Fruit fly (Drosophila melanogaster): ENCODE data around the gene Josd.
A peak's percentile ranks its signal among the peaks of the same experiment; 100 is the strongest.

The Josd gene

dm6 chrX:6267187-6267711 is 6.3 kb downstream of the Josd start, which contains the start of gene schlank (continued):
- 0 out of 3 replicates have a peak, but pooled peaks have one; percentile 12 for TF ChIP-seq otp (GFP tag; IDR thresholded peaks at IDR 0.05)
- no peak for TF ChIP-seq vnd (GFP tag; IDR thresholded peaks at IDR 0.05; ENCODE audit: partially characterized antibody)
- peak; percentile 27 for TF ChIP-seq CG17186 (GFP tag; optimal IDR thresholded peaks at IDR 0.05)
- TF ChIP-seq CG11695 (GFP tag; IDR thresholded peaks at IDR 0.05) = peak; percentile 51; the same call in 1 of the 3 replicates
- peak; percentile 13 for TF ChIP-seq CG9437 (GFP tag; optimal IDR thresholded peaks at IDR 0.05)
- TF ChIP-seq Dip3 (GFP tag; optimal IDR thresholded peaks at IDR 0.05) = peak; percentile 89
- peak; percentile 71 for TF ChIP-seq CG17361 (GFP tag; IDR thresholded peaks at IDR 0.05)
- TF ChIP-seq nerfin-1 (tag; optimal IDR thresholded peaks at IDR 0.05) = no peak
- TF ChIP-seq sens-2 (GFP tag; IDR thresholded peaks at IDR 0.05) = no peak
- no peak for TF ChIP-seq Max (GFP tag; optimal IDR thresholded peaks at IDR 0.05)
- peak; percentile 47 for TF ChIP-seq Oaz (GFP tag; IDR thresholded peaks at IDR 0.05)
- no peak for TF ChIP-seq Eip74EF (GFP tag; optimal IDR thresholded peaks at IDR 0.05)
- TF ChIP-seq gro (GFP tag; optimal IDR thresholded peaks at IDR 0.05) = no peak
- TF ChIP-seq HLH54F (GFP tag; optimal IDR thresholded peaks at IDR 0.05) = peak; percentile 67
- peak; percentile 70 for TF ChIP-seq CG9932 (GFP tag; IDR thresholded peaks at IDR 0.05)
- TF ChIP-seq CG18599 (GFP tag; optimal IDR thresholded peaks at IDR 0.05) = peak; percentile 6
- peak; percentile 51 for TF ChIP-seq vfl (GFP tag; optimal IDR thresholded peaks at IDR 0.05)
- TF ChIP-seq CG8388 (GFP tag; optimal IDR thresholded peaks at IDR 0.05) = peak; percentile 52
- 0 out of 3 replicates have a peak, but pooled peaks have one; percentile 6 for TF ChIP-seq Opbp (GFP tag; IDR thresholded peaks at IDR 0.05; ENCODE audit: partially characterized antibody)
- TF ChIP-seq shn (GFP tag; optimal IDR thresholded peaks at IDR 0.05) = peak; percentile 55
- no peak for TF ChIP-seq CG1647 (GFP tag; optimal IDR thresholded peaks at IDR 0.05)
- peak; percentile 59 for TF ChIP-seq CG12769 (tag; optimal IDR thresholded peaks at IDR 0.05)
- peak; percentile 18; the same call in 1 of the 2 replicates for TF ChIP-seq CG17328 (GFP tag; IDR thresholded peaks at IDR 0.05)
- peak; percentile 51; the same call in 1 of the 2 replicates for TF ChIP-seq E2f1 (GFP tag; IDR thresholded peaks at IDR 0.05)
- peak; percentile 33 for TF ChIP-seq BEAF-32 (GFP tag; optimal IDR thresholded peaks at IDR 0.05)
- TF ChIP-seq tx (GFP tag; optimal IDR thresholded peaks at IDR 0.05) = peak; percentile 27
- peak; percentile 11; the same call in 1 of the 2 replicates for TF ChIP-seq amos (GFP tag; IDR thresholded peaks at IDR 0.05; ENCODE audit: partially characterized antibody)
- TF ChIP-seq wdn (GFP tag; IDR thresholded peaks at IDR 0.05) = peak; percentile 56
- TF ChIP-seq Fer3 (tag; optimal IDR thresholded peaks at IDR 0.05) = peak; percentile 52
- peak; percentile 39 for TF ChIP-seq ewg (GFP tag; optimal IDR thresholded peaks at IDR 0.05)
- TF ChIP-seq CkIIα-i1 (GFP tag; IDR thresholded peaks at IDR 0.05) = no peak
- peak; percentile 28 for TF ChIP-seq CG11723 (GFP tag; optimal IDR thresholded peaks at IDR 0.05)
- TF ChIP-seq CG9797 (GFP tag; optimal IDR thresholded peaks at IDR 0.05) = peak; percentile 89
- TF ChIP-seq abd-A (tag; optimal IDR thresholded peaks at IDR 0.05) = no peak
- TF ChIP-seq H2.0 (GFP tag; IDR thresholded peaks at IDR 0.05) = peak; percentile 63
- 0 out of 3 replicates have a peak, but pooled peaks have one; percentile 2 for TF ChIP-seq so (GFP tag; IDR thresholded peaks at IDR 0.05)
- TF ChIP-seq CG2712 (tag; optimal IDR thresholded peaks at IDR 0.05) = peak; percentile 54
- peak; percentile 39 for TF ChIP-seq CG10267 (tag; optimal IDR thresholded peaks at IDR 0.05)
- TF ChIP-seq ac (GFP tag; optimal IDR thresholded peaks at IDR 0.05) = no peak
- peak; percentile 60; the same call in 1 of the 3 replicates for TF ChIP-seq CG11456 (GFP tag; IDR thresholded peaks at IDR 0.05)
- TF ChIP-seq Lhr (GFP tag; optimal IDR thresholded peaks at IDR 0.05) = peak; percentile 71
- no peak for TF ChIP-seq CG7271 (tag; optimal IDR thresholded peaks at IDR 0.05)
- peak; percentile 51; the same call in 1 of the 3 replicates for TF ChIP-seq CG11093 (GFP tag; IDR thresholded peaks at IDR 0.05)
- TF ChIP-seq CG11085 (GFP tag; IDR thresholded peaks at IDR 0.05) = peak; percentile 22; the same call in 1 of the 2 replicates
- no peak for TF ChIP-seq CG9817 (tag; optimal IDR thresholded peaks at IDR 0.05)
- no peak for TF ChIP-seq CG15479 (GFP tag; optimal IDR thresholded peaks at IDR 0.05)
- TF ChIP-seq sd (tag; optimal IDR thresholded peaks at IDR 0.05) = peak; percentile 59
- TF ChIP-seq CG7786 (GFP tag; optimal IDR thresholded peaks at IDR 0.05) = peak; percentile 64
- TF ChIP-seq danr (GFP tag; IDR thresholded peaks at IDR 0.05) = no peak
